Worm (Caenorhabditis elegans): ENCODE results near the gene ttr-52.

ce11 chrIII:13436843-13437242, 32.3 kb downstream of the ttr-52 start, which contains the start of gene F45G2.9:
- TF ChIP-seq nhr-77 (tag; optimal IDR thresholded peaks at IDR 0.05) = no peak
- TF ChIP-seq unc-39 (tag; optimal IDR thresholded peaks at IDR 0.05) = no peak
- no peak for TF ChIP-seq nhr-28 (tag; optimal IDR thresholded peaks at IDR 0.05)
- no peak for TF ChIP-seq ztf-4 (tag; optimal IDR thresholded peaks at IDR 0.05)
- no peak for TF ChIP-seq elt-1 (tag; optimal IDR thresholded peaks at IDR 0.05)
- TF ChIP-seq ceh-16 (tag; optimal IDR thresholded peaks at IDR 0.05) = no peak
- no peak for TF ChIP-seq fkh-10 (GFP tag; optimal IDR thresholded peaks at IDR 0.05)
- TF ChIP-seq elt-3 (tag; optimal IDR thresholded peaks at IDR 0.05) = no peak

Measured in whole organism, L3 larva.